Fruit fly (Drosophila melanogaster) whole organism: ENCODE results near the gene pnt.

Experiments used
- CG8478 ChIP-seq: fragments of >200 bp; optimal IDR thresholded peaks from 2 replicates; lab custom pipeline; 2018; ENCODE audit warnings: inconsistent platforms
- Dll ChIP-seq: fragments of >200 bp; optimal IDR thresholded peaks from 2 replicates; lab custom pipeline; 2017
- EcR ChIP-seq, 2 experiments: fragments of >200 bp; optimal IDR thresholded peaks; 2 replicates each; lab custom pipeline; 2017; ENCODE audit warnings: missing biosample characterization in 2 of 2, missing genetic modification characterization in 2 of 2, missing genetic modification reagents in 2 of 2
- pan ChIP-seq: fragments of >200 bp; optimal IDR thresholded peaks from 2 replicates; lab custom pipeline; 2017
- psq ChIP-seq: fragments of >200 bp; optimal IDR thresholded peaks from 2 replicates; lab custom pipeline; 2017
- usp ChIP-seq: fragments of >200 bp; optimal IDR thresholded peaks from 2 replicates; lab custom pipeline; 2017; ENCODE audit warnings: missing biosample characterization, missing genetic modification characterization, mixed read lengths

DNA sequence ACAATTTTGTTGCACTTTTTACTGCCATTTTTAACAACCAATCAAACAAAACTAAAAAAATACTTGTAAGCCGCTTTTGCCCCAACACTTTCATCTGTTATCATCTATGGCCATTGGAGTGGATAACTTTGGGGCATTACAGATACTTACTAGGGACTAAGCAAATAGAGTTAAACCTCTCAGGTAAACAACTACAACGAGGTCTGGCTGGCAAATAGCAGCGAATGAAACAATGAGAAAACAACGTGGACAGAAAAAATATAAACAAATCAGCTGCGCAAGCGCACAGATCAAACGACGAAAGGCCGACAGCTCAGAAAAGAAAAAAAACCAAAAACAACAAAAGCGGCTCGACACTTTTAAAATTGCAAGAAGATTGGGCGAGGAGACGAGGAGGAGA lies 43.8 kb downstream of the pnt start:
- TF ChIP-seq CG8478 (lab: Kevin White, UChicago) (no peak), pan (lab: Kevin White, UChicago) (no peak), usp (no peak), EcR (GFP tag; optimal IDR thresholded peaks at IDR 0.05; lab: Kevin White, UChicago) (no peak), psq (lab: Kevin White, UChicago) (no peak), Dll (lab: Kevin White, UChicago) (no peak)
